Worm (Caenorhabditis elegans) whole organism, L3 larva: ENCODE results near the gene F36D4.1.
A peak's percentile ranks its signal among the peaks of the same experiment; 100 is the strongest.
"Not testable (repeated sequence)": the region's sequence is repeated elsewhere in the genome, so short reads cannot be mapped to it uniquely, and the experiment has no call there.

Experiments
- R02D3.7 ChIP-seq: fragments of 150-350 bp; optimal IDR thresholded peaks from 2 replicates; lab custom pipeline; 2014; ENCODE audit warnings: missing biosample characterization, missing genetic modification characterization
- ZK546.5 ChIP-seq: sonication (generic microtip); optimal IDR thresholded peaks from 2 replicates; lab custom pipeline; 2017; ENCODE audit warnings: missing biosample characterization, missing genetic modification characterization
- aly-2 ChIP-seq: fragments of 150-350 bp; optimal IDR thresholded peaks from 2 replicates; lab custom pipeline; 2014; ENCODE audit warnings: missing biosample characterization, missing genetic modification characterization
- ama-1 ChIP-seq: fragments of 150-350 bp; optimal IDR thresholded peaks from 2 replicates; lab custom pipeline; 2018
- ceh-82 ChIP-seq: fragments of 150-350 bp; optimal IDR thresholded peaks from 2 replicates; lab custom pipeline; 2014; ENCODE audit warnings: missing biosample characterization, missing genetic modification characterization
- ceh-9 ChIP-seq: sonication (generic microtip); optimal IDR thresholded peaks from 2 replicates; lab custom pipeline; 2018; ENCODE audit warnings: missing biosample characterization, missing genetic modification characterization
- egl-5 ChIP-seq: fragments of 150-350 bp; optimal IDR thresholded peaks from 2 replicates; lab custom pipeline; 2017; ENCODE audit warnings: missing biosample characterization, missing genetic modification reagents, missing genetic modification characterization, inconsistent platforms
- elt-2 ChIP-seq: sonication (generic microtip); optimal IDR thresholded peaks from 2 replicates; lab custom pipeline; 2016; ENCODE audit warnings: missing genetic modification reagents, mild to moderate bottlenecking, missing genetic modification characterization, missing compliant biosample characterization
- fkh-10 ChIP-seq: sonication (generic microtip); optimal IDR thresholded peaks from 2 replicates; lab custom pipeline; 2017; ENCODE audit warnings: missing biosample characterization, missing genetic modification reagents, missing genetic modification characterization
- fkh-2 ChIP-seq: fragments of 150-350 bp; optimal IDR thresholded peaks from 2 replicates; lab custom pipeline; 2014; ENCODE audit warnings: missing biosample characterization, missing genetic modification reagents, missing genetic modification characterization
- fos-1 ChIP-seq: fragments of 150-350 bp; optimal IDR thresholded peaks from 2 replicates; lab custom pipeline; 2014; ENCODE audit warnings: missing biosample characterization, missing genetic modification characterization
- hmg-11 ChIP-seq: sonication (generic microtip); optimal IDR thresholded peaks from 2 replicates; lab custom pipeline; 2016; ENCODE audit warnings: missing genetic modification characterization, missing compliant biosample characterization
- jun-1 ChIP-seq: fragments of 150-350 bp; optimal IDR thresholded peaks from 2 replicates; lab custom pipeline; 2014; ENCODE audit warnings: missing biosample characterization, missing genetic modification reagents, missing genetic modification characterization
- lin-15B ChIP-seq: fragments of 150-350 bp; optimal IDR thresholded peaks from 2 replicates; lab custom pipeline; 2014; ENCODE audit warnings: missing biosample characterization, missing genetic modification characterization
- lsy-12 ChIP-seq: sonication (generic microtip); optimal IDR thresholded peaks from 2 replicates; lab custom pipeline; 2016; ENCODE audit warnings: mild to moderate bottlenecking, missing genetic modification characterization, missing compliant biosample characterization
- mdl-1 ChIP-seq: fragments of 150-350 bp; optimal IDR thresholded peaks from 2 replicates; lab custom pipeline; 2014; ENCODE audit warnings: missing biosample characterization, missing genetic modification characterization
- mml-1 ChIP-seq: fragments of 150-350 bp; sonication (generic microtip); optimal IDR thresholded peaks from 3 replicates; lab custom pipeline; 2014; ENCODE audit warnings: missing biosample characterization, missing genetic modification characterization
- nfya-1 ChIP-seq: sonication (generic microtip); optimal IDR thresholded peaks from 2 replicates; lab custom pipeline; 2017; ENCODE audit warnings: missing genetic modification characterization, mild to moderate bottlenecking, missing compliant biosample characterization, antibody characterized with exemption, moderate library complexity; ENCODE audit not compliant: insufficient read depth
- nhr-11 ChIP-seq: fragments of 150-350 bp; optimal IDR thresholded peaks from 2 replicates; lab custom pipeline; 2014; ENCODE audit warnings: missing biosample characterization, missing genetic modification characterization
- nhr-12 ChIP-seq: fragments of 150-350 bp; optimal IDR thresholded peaks from 2 replicates; lab custom pipeline; 2014; ENCODE audit warnings: missing biosample characterization, missing genetic modification characterization
- nhr-23 ChIP-seq: fragments of 150-350 bp; optimal IDR thresholded peaks from 2 replicates; lab custom pipeline; 2014; ENCODE audit warnings: missing biosample characterization, missing genetic modification reagents, missing genetic modification characterization
- nhr-237 ChIP-seq: fragments of 150-350 bp; optimal IDR thresholded peaks from 2 replicates; lab custom pipeline; 2014; ENCODE audit warnings: missing biosample characterization, missing genetic modification characterization
- nhr-28 ChIP-seq: fragments of 150-350 bp; optimal IDR thresholded peaks from 2 replicates; lab custom pipeline; 2014; ENCODE audit warnings: missing biosample characterization, missing genetic modification characterization
- nhr-43 ChIP-seq: sonication (generic microtip); optimal IDR thresholded peaks from 2 replicates; lab custom pipeline; 2016; ENCODE audit warnings: mild to moderate bottlenecking, missing genetic modification characterization, missing compliant biosample characterization; ENCODE audit not compliant: poor library complexity, severe bottlenecking
- nhr-67 ChIP-seq: fragments of 150-350 bp; optimal IDR thresholded peaks from 2 replicates; lab custom pipeline; 2014; ENCODE audit warnings: missing biosample characterization, missing genetic modification characterization
- nhr-77 ChIP-seq: fragments of 150-350 bp; optimal IDR thresholded peaks from 2 replicates; lab custom pipeline; 2014; ENCODE audit warnings: missing biosample characterization, missing genetic modification characterization
- pha-4 ChIP-seq: fragments of 150-350 bp; optimal IDR thresholded peaks from 2 replicates; lab custom pipeline; 2014; ENCODE audit warnings: missing biosample characterization, missing genetic modification reagents, missing genetic modification characterization
- pqm-1 ChIP-seq: fragments of 150-350 bp; optimal IDR thresholded peaks from 2 replicates; lab custom pipeline; 2017; ENCODE audit warnings: missing biosample characterization, missing genetic modification characterization, inconsistent platforms
- sea-2 ChIP-seq: fragments of 150-350 bp; sonication (generic microtip); optimal IDR thresholded peaks from 4 replicates; lab custom pipeline; 2014; ENCODE audit warnings: missing biosample characterization, missing genetic modification reagents, missing genetic modification characterization
- skn-1 ChIP-seq: fragments of 150-350 bp; optimal IDR thresholded peaks from 2 replicates; lab custom pipeline; 2014; ENCODE audit warnings: missing biosample characterization, missing genetic modification characterization
- snpc-4 ChIP-seq: fragments of 150-350 bp; optimal IDR thresholded peaks from 2 replicates; lab custom pipeline; 2014; ENCODE audit warnings: missing biosample characterization, missing genetic modification characterization
- tbx-2 ChIP-seq: sonication (generic microtip); optimal IDR thresholded peaks from 2 replicates; lab custom pipeline; 2016; ENCODE audit warnings: mild to moderate bottlenecking, missing genetic modification characterization, missing compliant biosample characterization
- unc-39 ChIP-seq: sonication (generic microtip); optimal IDR thresholded peaks from 4 replicates; lab custom pipeline; 2017; ENCODE audit warnings: missing biosample characterization, missing genetic modification characterization
- unc-62 ChIP-seq: fragments of 150-350 bp; sonication (generic microtip); optimal IDR thresholded peaks from 4 replicates; lab custom pipeline; 2014; ENCODE audit warnings: missing biosample characterization, missing genetic modification reagents, missing genetic modification characterization
- zag-1 ChIP-seq: fragments of 150-350 bp; optimal IDR thresholded peaks from 2 replicates; lab custom pipeline; 2014; ENCODE audit warnings: missing biosample characterization, missing genetic modification characterization
- ztf-11 ChIP-seq: fragments of 150-350 bp; optimal IDR thresholded peaks from 2 replicates; lab custom pipeline; 2014; ENCODE audit warnings: missing biosample characterization, missing genetic modification characterization
- ztf-4 ChIP-seq: fragments of 150-350 bp; optimal IDR thresholded peaks from 2 replicates; lab custom pipeline; 2014; ENCODE audit warnings: missing biosample characterization, missing genetic modification characterization

Gene F36D4.1

ce11 chrV:9427075-9427474 is 10.4 kb downstream of the F36D4.1 start, which contains the start of gene F36D4.6:
Gene F36D4.6 (minus strand): TSS chrV:9427175.
- TF ChIP-seq ama-1 (lab: Kevin White, UChicago) = no peak
- no peak for TF ChIP-seq tbx-2 (tag; lab: Kevin White, UChicago)
- no peak for TF ChIP-seq ceh-9 (tag; lab: Kevin White, UChicago)
- no peak for TF ChIP-seq fos-1 (tag; lab: Kevin White, UChicago)
- no peak for TF ChIP-seq elt-2 (tag; lab: Kevin White, UChicago)

- TF ChIP-seq skn-1, nhr-43, nhr-11 (tag; lab: Kevin White, UChicago): not testable (repeated sequence)
These were observed 22.7 kb downstream of the F36D4.1 start, which contains the start of gene Y54B9A.1 for ce11 chrV:9439315-9440002. Gene Y54B9A.1 (minus strand): TSS chrV:9439549.

ce11 chrV:9440003-9440319 is 23.2 kb downstream of the F36D4.1 start:
- TF ChIP-seq unc-39 (tag; lab: Kevin White, UChicago) = no peak
- TF ChIP-seq egl-5 (tag; lab: Kevin White, UChicago) = no peak
- no peak for TF ChIP-seq mml-1 (tag; lab: Kevin White, UChicago)
- no peak for TF ChIP-seq pqm-1
- TF ChIP-seq jun-1 (tag; lab: Kevin White, UChicago) = no peak
- no peak for TF ChIP-seq nhr-237
- TF ChIP-seq lsy-12 (tag; lab: Kevin White, UChicago) = no peak
- TF ChIP-seq nhr-11 (tag; lab: Kevin White, UChicago) = no peak
- TF ChIP-seq hmg-11 = no peak
- no peak for TF ChIP-seq ceh-9 (tag; lab: Kevin White, UChicago)
- no peak for TF ChIP-seq elt-2 (tag; lab: Kevin White, UChicago)

ce11 chrV:9441046-9441445 is 24.3 kb downstream of the F36D4.1 start:
- TF ChIP-seq egl-5 (tag; lab: Kevin White, UChicago) (no peak), hmg-11 (no peak), nhr-11 (tag; lab: Kevin White, UChicago) (no peak), unc-39 (tag; lab: Kevin White, UChicago) (no peak), nhr-28 (no peak), ceh-9 (tag; lab: Kevin White, UChicago) (no peak), lin-15B (tag; lab: Kevin White, UChicago) (no peak), aly-2 (tag; lab: Kevin White, UChicago) (no peak), sea-2 (no peak), unc-62 (GFP tag; lab: Kevin White, UChicago) (no peak), nhr-67 (no peak), nhr-77 (tag; lab: Kevin White, UChicago) (no peak), jun-1 (tag; lab: Kevin White, UChicago) (no peak), R02D3.7 (tag; lab: Kevin White, UChicago) (no peak)

- TF ChIP-seq pha-4 (peak; percentile 14), elt-2 (tag; lab: Kevin White, UChicago) (peak; percentile 17), fkh-2 (tag; lab: Kevin White, UChicago) (no peak)
These were observed 25.7 kb downstream of the F36D4.1 start for ce11 chrV:9442471-9442870.

- TF ChIP-seq jun-1 (tag; lab: Kevin White, UChicago) = peak; percentile 39
- TF ChIP-seq ceh-82 (tag; lab: Kevin White, UChicago) = no peak
- TF ChIP-seq aly-2 (tag; lab: Kevin White, UChicago) = no peak
- TF ChIP-seq zag-1 (tag; lab: Kevin White, UChicago) = no peak
- no peak for TF ChIP-seq nhr-23
- TF ChIP-seq pqm-1 = peak; percentile 90
- no peak for TF ChIP-seq ztf-11 (tag; lab: Kevin White, UChicago)
- TF ChIP-seq fos-1 (tag; lab: Kevin White, UChicago) = no peak
- TF ChIP-seq tbx-2 (tag; lab: Kevin White, UChicago) = no peak
- no peak for TF ChIP-seq hmg-11
- no peak for TF ChIP-seq nfya-1 (tag; lab: Kevin White, UChicago)
- no peak for TF ChIP-seq ZK546.5 (tag; lab: Kevin White, UChicago)
- TF ChIP-seq mdl-1 (tag; lab: Kevin White, UChicago) = no peak
- no peak for TF ChIP-seq unc-62 (GFP tag; lab: Kevin White, UChicago)
- no peak for TF ChIP-seq snpc-4
- TF ChIP-seq ztf-4 (tag; lab: Kevin White, UChicago) = no peak
- TF ChIP-seq pha-4 = peak; percentile 89
- TF ChIP-seq nhr-237 = no peak
- no peak for TF ChIP-seq nhr-77 (tag; lab: Kevin White, UChicago)
- TF ChIP-seq fkh-2 (tag; lab: Kevin White, UChicago) = no peak
- no peak for TF ChIP-seq fkh-10
- TF ChIP-seq elt-2 (tag; lab: Kevin White, UChicago) = peak; percentile 96
- TF ChIP-seq lin-15B (tag; lab: Kevin White, UChicago) = no peak
- no peak for TF ChIP-seq nhr-43 (tag; lab: Kevin White, UChicago)
- TF ChIP-seq nhr-12 (tag; lab: Kevin White, UChicago) = no peak
These were observed 26.4 kb downstream of the F36D4.1 start for ce11 chrV:9443109-9443508.
